Worm (Caenorhabditis elegans) whole organism, L4 larva: ENCODE results near the gene fbxb-6.

ENCODE experiments used
- F10B5.3 ChIP-seq: sonication (generic microtip); optimal IDR thresholded peaks from 2 replicates; lab custom pipeline; 2016; ENCODE audit warnings: mild to moderate bottlenecking, missing genetic modification characterization, missing compliant biosample characterization
- T26A8.4 ChIP-seq: fragments of 200-800 bp; sonication (Bioruptor generic); IDR thresholded peaks from 2 replicates; pipeline ENCODE4 v1.3.6; 2022; ENCODE audit warnings: missing genetic modification characterization, missing compliant biosample characterization
- Y105C5A.15 ChIP-seq: fragments of 200-800 bp; sonication (Bioruptor generic); IDR thresholded peaks from 2 replicates; pipeline ENCODE4 v1.3.6; 2022; ENCODE audit warnings: missing genetic modification characterization, missing compliant biosample characterization
- Y5F2A.4 ChIP-seq: fragments of 200-800 bp; sonication (Bioruptor generic); optimal IDR thresholded peaks from 2 replicates; lab custom pipeline; 2018; ENCODE audit warnings: mild to moderate bottlenecking, missing genetic modification characterization, missing compliant biosample characterization
- Y75B8A.6 ChIP-seq: fragments of 200-800 bp; sonication (Bioruptor generic); IDR thresholded peaks from 2 replicates; pipeline ENCODE4 v1.3.6; 2022; ENCODE audit warnings: missing genetic modification reagents, missing genetic modification characterization, missing compliant biosample characterization
- ZK546.5 ChIP-seq, 2 experiments: sonication (generic microtip); optimal IDR thresholded peaks; 2 replicates each; lab custom pipeline; 2017; ENCODE audit warnings: missing biosample characterization in 2 of 2, missing genetic modification characterization in 2 of 2
- aha-1 ChIP-seq: fragments of 150-350 bp; peaks from one replicate; lab custom pipeline; 2014; ENCODE audit warnings: missing biosample characterization, missing genetic modification characterization
- arid-1 ChIP-seq: fragments of 200-800 bp; sonication (Bioruptor generic); conservative IDR thresholded peaks from 2 replicates; pipeline ENCODE4 v1.3.6; 2022; ENCODE audit warnings: missing genetic modification reagents, missing genetic modification characterization, missing compliant biosample characterization
- cey-2 ChIP-seq: sonication (generic microtip); optimal IDR thresholded peaks from 3 replicates; lab custom pipeline; 2017; ENCODE audit warnings: missing genetic modification characterization, mild to moderate bottlenecking, missing compliant biosample characterization, antibody characterized with exemption, borderline replicate concordance; ENCODE audit not compliant: insufficient read depth
- daf-16 ChIP-seq, 3 experiments: sonication (generic microtip); optimal IDR thresholded peaks; 2 replicates each; lab custom pipeline; 2016 to 2017; ENCODE audit warnings: missing genetic modification characterization in 3 of 3, missing genetic modification reagents in 3 of 3, mild to moderate bottlenecking in 2 of 3, missing compliant biosample characterization in 2 of 3, missing biosample characterization in 1 of 3, moderate library complexity in 1 of 3
- daf-19 ChIP-seq: fragments of 200-800 bp; sonication (Bioruptor generic); conservative IDR thresholded peaks from 2 replicates; pipeline ENCODE4 v1.3.6; 2022; ENCODE audit warnings: missing genetic modification characterization, missing compliant biosample characterization
- dmd-8 ChIP-seq: fragments of 200-800 bp; sonication (Bioruptor generic); IDR thresholded peaks from 2 replicates; pipeline ENCODE4 v1.3.6; 2022; ENCODE audit warnings: missing genetic modification characterization, missing compliant biosample characterization
- dmd-9 ChIP-seq: fragments of 200-800 bp; sonication (Bioruptor generic); IDR thresholded peaks from 2 replicates; pipeline ENCODE4 v1.3.6; 2022; ENCODE audit warnings: missing genetic modification reagents, missing genetic modification characterization, missing compliant biosample characterization
- egl-27 ChIP-seq: sonication (generic microtip); optimal IDR thresholded peaks from 3 replicates; lab custom pipeline; 2017; ENCODE audit warnings: missing biosample characterization, missing genetic modification reagents, missing genetic modification characterization
- egl-43 ChIP-seq: fragments of 200-800 bp; sonication (Bioruptor generic); IDR thresholded peaks from 2 replicates; pipeline ENCODE4 v1.3.6; 2022; ENCODE audit warnings: missing genetic modification reagents, missing genetic modification characterization, missing compliant biosample characterization
- hif-1 ChIP-seq, 2 experiments: sonication (generic microtip); optimal IDR thresholded peaks; 2 replicates each; lab custom pipeline; 2016 to 2017; ENCODE audit warnings: missing compliant biosample characterization in 2 of 2, missing genetic modification characterization in 2 of 2, missing genetic modification reagents in 2 of 2, missing genotype in 2 of 2, mild to moderate bottlenecking in 1 of 2
- jun-1 ChIP-seq: fragments of 150-350 bp; optimal IDR thresholded peaks from 2 replicates; lab custom pipeline; 2014; ENCODE audit warnings: missing biosample characterization, missing genetic modification reagents, missing genetic modification characterization
- lin-1 ChIP-seq: fragments of 200-800 bp; sonication (Bioruptor generic); IDR thresholded peaks from 2 replicates; pipeline ENCODE4 v1.3.6; 2022; ENCODE audit warnings: missing genetic modification reagents, missing genetic modification characterization, missing compliant biosample characterization
- lir-3 ChIP-seq: sonication (generic microtip); optimal IDR thresholded peaks from 2 replicates; lab custom pipeline; 2016; ENCODE audit warnings: mild to moderate bottlenecking, missing genetic modification characterization, missing compliant biosample characterization
- madf-5 ChIP-seq, 2 experiments: fragments of 200-800 bp; sonication (Bioruptor generic); IDR thresholded peaks; 2 replicates each; pipeline ENCODE4 v1.3.6; 2022; ENCODE audit warnings: missing compliant biosample characterization in 2 of 2, missing genetic modification characterization in 2 of 2
- madf-9 ChIP-seq: fragments of 200-800 bp; sonication (Bioruptor generic); conservative IDR thresholded peaks from 2 replicates; pipeline ENCODE4 v1.3.6; 2022; ENCODE audit warnings: missing genetic modification reagents, missing genetic modification characterization, missing compliant biosample characterization
- mdl-1 ChIP-seq, 2 experiments: fragments of 150-350 bp in 1 of 2; sonication (generic microtip) in 1 of 2; optimal IDR thresholded peaks; 2 replicates each; lab custom pipeline; 2014 to 2017; ENCODE audit warnings: missing biosample characterization in 2 of 2, missing genetic modification characterization in 2 of 2
- mdt-29 ChIP-seq: fragments of 200-800 bp; sonication (Bioruptor generic); IDR thresholded peaks from 2 replicates; pipeline ENCODE4 v1.3.6; 2022; ENCODE audit warnings: missing genetic modification reagents, missing genetic modification characterization, missing compliant biosample characterization
- mep-1 ChIP-seq: fragments of 150-350 bp; sonication (generic microtip); optimal IDR thresholded peaks from 3 replicates; lab custom pipeline; 2014; ENCODE audit warnings: missing biosample characterization, missing genetic modification characterization
- nhr-102 ChIP-seq: sonication (generic microtip); optimal IDR thresholded peaks from 2 replicates; lab custom pipeline; 2016; ENCODE audit warnings: mild to moderate bottlenecking, missing genetic modification characterization, moderate library complexity, missing compliant biosample characterization
- nhr-237 ChIP-seq: sonication (generic microtip); optimal IDR thresholded peaks from 2 replicates; lab custom pipeline; 2017; ENCODE audit warnings: missing biosample characterization, missing genetic modification characterization
- nhr-25 ChIP-seq: sonication (generic microtip); optimal IDR thresholded peaks from 2 replicates; lab custom pipeline; 2017; ENCODE audit warnings: missing genetic modification characterization, mild to moderate bottlenecking, missing compliant biosample characterization, antibody characterized with exemption, moderate library complexity, borderline replicate concordance; ENCODE audit not compliant: insufficient read depth
- nhr-42 ChIP-seq: fragments of 200-800 bp; sonication (Bioruptor generic); IDR thresholded peaks from 2 replicates; pipeline ENCODE4 v1.3.6; 2022; ENCODE audit warnings: missing genetic modification characterization, missing compliant biosample characterization
- nhr-6 ChIP-seq: fragments of 150-350 bp; optimal IDR thresholded peaks from 2 replicates; lab custom pipeline; 2014; ENCODE audit warnings: missing biosample characterization, missing genetic modification characterization
- nhr-77 ChIP-seq: fragments of 150-350 bp; optimal IDR thresholded peaks from 2 replicates; lab custom pipeline; 2014; ENCODE audit warnings: missing biosample characterization, missing genetic modification characterization
- set-16 ChIP-seq: fragments of 200-800 bp; sonication (Bioruptor generic); IDR thresholded peaks from 2 replicates; pipeline ENCODE4 v1.3.6; 2022; ENCODE audit warnings: missing genetic modification reagents, missing genetic modification characterization, missing compliant biosample characterization
- zag-1 ChIP-seq: fragments of 150-350 bp; optimal IDR thresholded peaks from 2 replicates; lab custom pipeline; 2014; ENCODE audit warnings: missing biosample characterization, missing genetic modification characterization
- zip-11 ChIP-seq: fragments of 200-800 bp; sonication (Bioruptor generic); IDR thresholded peaks from 2 replicates; pipeline ENCODE4 v1.3.6; 2022; ENCODE audit warnings: missing genetic modification characterization, missing compliant biosample characterization
- ztf-11 ChIP-seq: fragments of 150-350 bp; optimal IDR thresholded peaks from 2 replicates; lab custom pipeline; 2014; ENCODE audit warnings: missing biosample characterization, missing genetic modification characterization

fbxb-6 gene

ce11 chrII:2039288-2039687 lies 25.3 kb upstream of the fbxb-6 start, which contains the start of gene bath-19 (continued):
- no peak for TF ChIP-seq Y105C5A.15 (GFP tag; lab: Robert Waterston, UW)

DNA sequence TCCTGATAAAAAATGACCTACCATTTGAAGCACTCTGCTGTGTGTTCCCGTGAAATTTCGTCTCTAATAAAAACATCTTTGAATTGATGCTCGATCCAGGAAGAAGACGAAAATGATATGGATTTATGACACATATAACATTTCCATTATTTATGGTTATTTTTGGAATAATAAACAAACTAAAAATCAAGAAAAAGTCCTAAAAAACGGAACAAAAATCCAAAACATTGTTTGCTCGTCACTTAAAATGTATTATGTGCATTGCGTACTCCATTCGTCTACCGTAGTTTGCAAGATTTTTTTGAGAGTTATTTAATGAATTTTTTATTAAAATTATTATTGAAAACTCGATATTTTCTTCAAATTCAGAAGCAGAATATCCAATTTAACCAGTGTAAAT lies 22.1 kb upstream of the fbxb-6 start, which contains the start of gene bath-20:
TSS of gene bath-20 (minus strand) at position 101 of the 400 bp plus-strand sequence.
- no peak for TF ChIP-seq aha-1 (tag; lab: Kevin White, UChicago)
- no peak for TF ChIP-seq lin-1 (GFP tag; lab: Robert Waterston, UW)
- no peak for TF ChIP-seq madf-9 (GFP tag; lab: Robert Waterston, UW)
- no peak for TF ChIP-seq F10B5.3 (tag; lab: Kevin White, UChicago)
- no peak for TF ChIP-seq T26A8.4
- no peak for TF ChIP-seq cey-2 (tag; lab: Kevin White, UChicago)
- TF ChIP-seq jun-1, result no peak
- TF ChIP-seq egl-43 (GFP tag; lab: Robert Waterston, UW), result no peak
- TF ChIP-seq ztf-11 (tag; lab: Kevin White, UChicago), result no peak
- TF ChIP-seq nhr-237 (tag; lab: Kevin White, UChicago), result no peak
- TF ChIP-seq nhr-77, result no peak
- no peak for TF ChIP-seq madf-5 (GFP tag; IDR thresholded peaks at IDR 0.05; lab: Robert Waterston, UW)
- no peak for TF ChIP-seq daf-16 (GFP tag; optimal IDR thresholded peaks at IDR 0.05; lab: Kevin White, UChicago)
- no peak for TF ChIP-seq daf-16 (tag; optimal IDR thresholded peaks at IDR 0.05; lab: Kevin White, UChicago)
- no peak for TF ChIP-seq nhr-42
- TF ChIP-seq mep-1, result no peak
- TF ChIP-seq Y75B8A.6, result no peak
- no peak for TF ChIP-seq lir-3 (tag; lab: Kevin White, UChicago)
- TF ChIP-seq nhr-6, result no peak
- no peak for TF ChIP-seq daf-19 (GFP tag; lab: Robert Waterston, UW)

DNA sequence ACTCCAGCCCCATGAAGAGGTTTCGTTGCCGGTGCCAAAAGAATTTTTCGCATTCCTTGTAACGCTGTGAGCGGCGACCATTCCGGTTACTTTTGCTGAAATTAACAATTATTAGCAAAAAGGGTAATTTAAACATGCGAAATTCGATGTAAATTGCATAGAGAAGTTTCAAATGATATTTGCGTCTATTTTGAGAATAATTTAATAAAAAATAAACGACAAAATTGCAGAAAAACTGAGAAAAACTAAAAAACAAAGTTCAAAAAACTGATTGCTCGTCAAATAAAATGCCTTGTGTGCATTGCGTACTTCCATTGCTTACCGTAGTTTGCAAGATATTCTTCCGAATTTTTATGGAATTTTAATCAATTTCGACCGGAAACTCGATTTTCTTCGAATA lies 19.1 kb upstream of the fbxb-6 start, which contains the start of gene bath-24:
TSS of gene bath-24 (minus strand) at position 101 of the 400 bp plus-strand sequence.
- TF ChIP-seq zip-11 (GFP tag; lab: Robert Waterston, UW), result no peak
- TF ChIP-seq mdl-1 (tag; optimal IDR thresholded peaks at IDR 0.05; lab: Kevin White, UChicago), result no peak
- TF ChIP-seq aha-1 (tag; lab: Kevin White, UChicago), result no peak
- TF ChIP-seq nhr-25 (tag; lab: Kevin White, UChicago), result no peak
- no peak for TF ChIP-seq mdt-29
- TF ChIP-seq dmd-9 (GFP tag; lab: Robert Waterston, UW), result no peak
- no peak for TF ChIP-seq egl-27 (tag; lab: Kevin White, UChicago)
- no peak for TF ChIP-seq madf-5 (GFP tag; IDR thresholded peaks at IDR 0.05; lab: Robert Waterston, UW)
- TF ChIP-seq dmd-8 (GFP tag; lab: Robert Waterston, UW), result no peak
- TF ChIP-seq zag-1 (tag; lab: Kevin White, UChicago), result no peak
- no peak for TF ChIP-seq daf-16 (GFP tag; optimal IDR thresholded peaks at IDR 0.05; lab: Kevin White, UChicago)
- TF ChIP-seq daf-16 (tag; optimal IDR thresholded peaks at IDR 0.05; lab: Kevin White, UChicago), result no peak
- no peak for TF ChIP-seq hif-1 (tag; optimal IDR thresholded peaks at IDR 0.05; lab: Kevin White, UChicago)
- no peak for TF ChIP-seq nhr-102

DNA sequence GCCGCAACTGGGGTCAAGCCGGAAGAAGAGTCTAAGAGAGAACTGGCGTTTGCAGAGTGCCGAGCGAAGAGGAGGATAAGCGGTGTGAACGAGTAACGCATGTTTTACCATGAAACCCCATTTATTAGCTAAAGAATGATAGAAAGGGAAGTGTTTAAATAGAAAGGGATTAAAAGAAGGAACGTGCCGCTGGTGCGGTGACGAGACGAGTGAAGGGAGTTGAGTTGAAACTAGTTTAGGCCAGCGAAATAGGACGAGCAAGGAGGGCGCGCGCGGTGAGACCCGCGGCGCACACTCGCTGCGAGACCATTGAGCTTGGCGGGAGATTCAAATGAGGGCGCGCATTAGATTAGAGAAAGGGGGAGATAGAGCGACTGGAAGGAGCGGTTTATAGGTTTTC lies 18.0 kb upstream of the fbxb-6 start, which contains the start of gene math-1:
TSS of gene math-1 (minus strand) at position 101 of the 400 bp plus-strand sequence.
- peak; percentile 51; the same call in 1 of the 2 replicates for TF ChIP-seq set-16 (GFP tag; lab: Robert Waterston, UW)
- TF ChIP-seq, all 104 proteins: peak for 1; not testable (repeated sequence) for 103

DNA sequence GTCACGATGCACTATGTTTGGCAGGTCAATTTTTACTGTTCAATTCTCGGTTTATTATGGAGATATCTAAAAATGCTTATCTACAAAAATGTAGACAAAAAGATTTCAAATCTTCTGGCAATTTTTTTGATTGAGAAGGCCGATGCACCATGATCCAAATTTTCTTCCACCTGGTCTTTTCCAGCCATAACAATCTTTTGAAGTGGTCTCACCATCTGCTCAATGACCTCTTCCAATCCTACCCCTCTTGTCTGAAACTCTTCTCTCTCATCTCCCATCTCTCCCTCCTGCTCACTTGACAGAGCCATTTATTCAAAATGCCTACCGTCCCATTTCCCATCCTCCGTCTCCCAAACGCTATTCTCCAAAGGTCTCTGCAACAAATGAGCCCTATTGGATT lies 13.2 kb upstream of the fbxb-6 start, which contains the start of gene fbxb-35:
TSS of gene fbxb-35 (plus strand) at position 301 of the 400 bp plus-strand sequence.
- no peak for TF ChIP-seq Y5F2A.4
- TF ChIP-seq ZK546.5 (tag; optimal IDR thresholded peaks at IDR 0.05; lab: Kevin White, UChicago), result no peak
- TF ChIP-seq arid-1 (GFP tag; lab: Robert Waterston, UW), result no peak
